Worm (Caenorhabditis elegans) whole organism, L1 larva: Measurements from ENCODE around the gene amt-3.
A peak's percentile ranks its signal among the peaks of the same experiment; 100 is the strongest.

Experiments used
- C04F5.9 ChIP-seq: sonication (generic microtip); optimal IDR thresholded peaks from 2 replicates; lab custom pipeline; 2016; ENCODE audit warnings: missing genetic modification characterization, missing compliant biosample characterization
- C16A3.4 ChIP-seq: fragments of 150-350 bp; optimal IDR thresholded peaks from 2 replicates; lab custom pipeline; 2014; ENCODE audit warnings: missing biosample characterization, missing genetic modification characterization
- F16B12.6 ChIP-seq: fragments of 150-350 bp; optimal IDR thresholded peaks from 2 replicates; lab custom pipeline; 2014; ENCODE audit warnings: missing biosample characterization, missing genetic modification characterization
- Y116A8C.19 ChIP-seq: sonication (generic microtip); optimal IDR thresholded peaks from 2 replicates; lab custom pipeline; 2016; ENCODE audit warnings: missing compliant biosample characterization, missing genetic modification characterization, borderline replicate concordance
- alr-1 ChIP-seq: fragments of 200-800 bp; sonication (Bioruptor generic); optimal IDR thresholded peaks from 2 replicates; lab custom pipeline; 2018; ENCODE audit warnings: borderline replicate concordance, mild to moderate bottlenecking, missing genetic modification characterization, missing compliant biosample characterization
- ama-1 ChIP-seq: fragments of 150-350 bp; optimal IDR thresholded peaks from 2 replicates; lab custom pipeline; 2014
- blmp-1 ChIP-seq: fragments of 150-350 bp; optimal IDR thresholded peaks from 2 replicates; lab custom pipeline; 2014; ENCODE audit warnings: missing biosample characterization, missing genetic modification characterization
- dpl-1 ChIP-seq, 3 experiments: fragments of 150-350 bp in 2 of 3; sonication (generic microtip) in 1 of 3; optimal IDR thresholded peaks; 2 replicates each; lab custom pipeline; 2014 to 2017; ENCODE audit warnings: missing biosample characterization in 3 of 3, missing genetic modification characterization in 3 of 3, missing genetic modification reagents in 3 of 3
- efl-3 ChIP-seq: fragments of 200-800 bp; sonication (Bioruptor generic); optimal IDR thresholded peaks from 2 replicates; lab custom pipeline; 2018; ENCODE audit warnings: mild to moderate bottlenecking, missing genetic modification characterization, missing compliant biosample characterization
- egl-27 ChIP-seq, 2 experiments: fragments of 150-350 bp in 1 of 2; sonication (generic microtip); optimal IDR thresholded peaks; 3 replicates each; lab custom pipeline; 2017 to 2018; ENCODE audit warnings: missing biosample characterization in 2 of 2, missing genetic modification characterization in 2 of 2, missing genetic modification reagents in 2 of 2
- elt-2 ChIP-seq: sonication (generic microtip); optimal IDR thresholded peaks from 2 replicates; lab custom pipeline; 2016; ENCODE audit warnings: missing genetic modification characterization, mild to moderate bottlenecking, inconsistent platforms, missing compliant biosample characterization, missing genetic modification reagents
- fos-1 ChIP-seq: fragments of 150-350 bp; optimal IDR thresholded peaks from 2 replicates; lab custom pipeline; 2014; ENCODE audit warnings: missing biosample characterization, missing genetic modification characterization
- grh-1 ChIP-seq: fragments of 200-800 bp; sonication (Bioruptor generic); IDR thresholded peaks from 2 replicates; pipeline ENCODE4 v1.3.6; 2022; ENCODE audit warnings: missing genetic modification reagents, missing genetic modification characterization, missing compliant biosample characterization
- lin-13 ChIP-seq: fragments of 150-350 bp; optimal IDR thresholded peaks from 2 replicates; lab custom pipeline; 2014; ENCODE audit warnings: missing biosample characterization, missing genetic modification reagents, missing genetic modification characterization
- lin-14 ChIP-seq: fragments of 200-800 bp; sonication (Bioruptor generic); optimal IDR thresholded peaks from 2 replicates; lab custom pipeline; 2018; ENCODE audit warnings: mild to moderate bottlenecking, missing genetic modification characterization, moderate library complexity, missing compliant biosample characterization
- lin-15B ChIP-seq: fragments of 150-350 bp; sonication (generic microtip); optimal IDR thresholded peaks from 3 replicates; lab custom pipeline; 2014; ENCODE audit warnings: missing biosample characterization, missing genetic modification characterization
- lin-35 ChIP-seq, 2 experiments: fragments of 150-350 bp; optimal IDR thresholded peaks; 2 replicates each; lab custom pipeline; 2014; ENCODE audit warnings: missing biosample characterization in 2 of 2, missing genetic modification characterization in 2 of 2, missing genetic modification reagents in 2 of 2
- lir-3 ChIP-seq: sonication (generic microtip); optimal IDR thresholded peaks from 2 replicates; lab custom pipeline; 2016; ENCODE audit warnings: mild to moderate bottlenecking, missing genetic modification characterization, moderate library complexity, missing compliant biosample characterization; ENCODE audit not compliant: poor library complexity
- mep-1 ChIP-seq: fragments of 150-350 bp; optimal IDR thresholded peaks from 2 replicates; lab custom pipeline; 2014; ENCODE audit warnings: missing biosample characterization, missing genetic modification characterization
- nhr-12 ChIP-seq: sonication (generic microtip); optimal IDR thresholded peaks from 2 replicates; lab custom pipeline; 2017; ENCODE audit warnings: missing biosample characterization, missing genetic modification characterization
- nhr-19 ChIP-seq: fragments of 200-800 bp; sonication (Bioruptor generic); conservative IDR thresholded peaks from 2 replicates; pipeline ENCODE4 v1.3.6; 2022; ENCODE audit warnings: missing genetic modification characterization, missing compliant biosample characterization
- nhr-28 ChIP-seq: fragments of 150-350 bp; optimal IDR thresholded peaks from 2 replicates; lab custom pipeline; 2014; ENCODE audit warnings: missing biosample characterization, missing genetic modification characterization
- nhr-71 ChIP-seq: sonication (generic microtip); optimal IDR thresholded peaks from 2 replicates; lab custom pipeline; 2016; ENCODE audit warnings: mild to moderate bottlenecking, missing genetic modification characterization, moderate library complexity, missing compliant biosample characterization
- pax-3 ChIP-seq: fragments of 200-800 bp; sonication (Bioruptor generic); optimal IDR thresholded peaks from 2 replicates; lab custom pipeline; 2018; ENCODE audit warnings: mild to moderate bottlenecking, missing genetic modification characterization, moderate library complexity, missing compliant biosample characterization
- pqm-1 ChIP-seq: sonication (generic microtip); optimal IDR thresholded peaks from 3 replicates; lab custom pipeline; 2017; ENCODE audit warnings: missing biosample characterization, missing genetic modification characterization
- snpc-4 ChIP-seq: fragments of 150-350 bp; optimal IDR thresholded peaks from 2 replicates; lab custom pipeline; 2014; ENCODE audit warnings: missing biosample characterization, missing genetic modification characterization
- snu-23 ChIP-seq: sonication (generic microtip); optimal IDR thresholded peaks from 2 replicates; lab custom pipeline; 2016; ENCODE audit warnings: missing genetic modification characterization, missing compliant biosample characterization
- sptf-1 ChIP-seq: fragments of 150-350 bp; optimal IDR thresholded peaks from 2 replicates; lab custom pipeline; 2014; ENCODE audit warnings: missing biosample characterization, missing genetic modification characterization
- sup-37 ChIP-seq: fragments of 200-800 bp; sonication (Bioruptor generic); optimal IDR thresholded peaks from 2 replicates; lab custom pipeline; 2018; ENCODE audit warnings: mild to moderate bottlenecking, missing genetic modification characterization, missing compliant biosample characterization
- unc-130 ChIP-seq: fragments of 150-350 bp; optimal IDR thresholded peaks from 2 replicates; lab custom pipeline; 2017; ENCODE audit warnings: missing biosample characterization, missing genetic modification characterization, inconsistent platforms
- xbp-1 ChIP-seq: sonication (generic microtip); optimal IDR thresholded peaks from 2 replicates; lab custom pipeline; 2016; ENCODE audit warnings: missing genetic modification characterization, missing compliant biosample characterization
- ztf-11 ChIP-seq, 2 experiments: sonication (generic microtip); optimal IDR thresholded peaks; 2 replicates each; lab custom pipeline; 2016 to 2017; ENCODE audit warnings: missing genetic modification characterization in 2 of 2, missing biosample characterization in 1 of 2, missing compliant biosample characterization in 1 of 2

amt-3 gene

ce11 chrII:8380188-8380587, 11.2 kb upstream of the amt-3 start:
- TF ChIP-seq lin-35 (GFP tag; optimal IDR thresholded peaks at IDR 0.05; lab: Kevin White, UChicago) = no peak
- TF ChIP-seq blmp-1 (tag; lab: Kevin White, UChicago) = peak; percentile 18

ce11 chrII:8377722-8378121, 8.8 kb upstream of the amt-3 start:
- TF ChIP-seq mep-1 = no peak

ce11 chrII:8370194-8370593, 1.2 kb upstream of the amt-3 start:
- TF ChIP-seq snu-23 (GFP tag; lab: Kevin White, UChicago) = no peak
- no peak for TF ChIP-seq nhr-19 (GFP tag; lab: Robert Waterston, UW)
- TF ChIP-seq ama-1 = no peak
- TF ChIP-seq efl-3 (GFP tag; lab: Kevin White, UChicago) = no peak
- TF ChIP-seq nhr-12 (tag; lab: Kevin White, UChicago) = no peak
- no peak for TF ChIP-seq mep-1
- TF ChIP-seq sptf-1 (tag; lab: Kevin White, UChicago) = no peak
- TF ChIP-seq nhr-71 = no peak
- no peak for TF ChIP-seq sup-37 (GFP tag; lab: Kevin White, UChicago)
- no peak for TF ChIP-seq unc-130
- TF ChIP-seq elt-2 = no peak
- TF ChIP-seq xbp-1 (tag; lab: Kevin White, UChicago) = no peak
- TF ChIP-seq C04F5.9 (tag; lab: Kevin White, UChicago) = no peak
- TF ChIP-seq lin-15B (tag; lab: Kevin White, UChicago) = no peak

ce11 chrII:8360453-8360852, 8.5 kb downstream of the amt-3 start, which contains the start of gene M195.2:
Gene M195.2, plus strand, starts transcription at chrII:8360753.
- TF ChIP-seq lir-3 (tag; lab: Kevin White, UChicago) (no peak), fos-1 (tag; lab: Kevin White, UChicago) (no peak), grh-1 (no peak), dpl-1 (GFP tag; optimal IDR thresholded peaks at IDR 0.05; lab: Kevin White, UChicago) (no peak), C04F5.9 (tag; lab: Kevin White, UChicago) (no peak), Y116A8C.19 (tag; lab: Kevin White, UChicago) (no peak), snpc-4 (no peak)

ce11 chrII:8359350-8359749, 9.6 kb downstream of the amt-3 start, which contains the start of gene col-77:
Gene col-77, minus strand, starts transcription at chrII:8359381.
- TF ChIP-seq lin-15B (tag; lab: Kevin White, UChicago) (no peak), lin-14 (peak; percentile 31), ztf-11 (tag; optimal IDR thresholded peaks at IDR 0.05; lab: Kevin White, UChicago) (no peak)

DNA sequence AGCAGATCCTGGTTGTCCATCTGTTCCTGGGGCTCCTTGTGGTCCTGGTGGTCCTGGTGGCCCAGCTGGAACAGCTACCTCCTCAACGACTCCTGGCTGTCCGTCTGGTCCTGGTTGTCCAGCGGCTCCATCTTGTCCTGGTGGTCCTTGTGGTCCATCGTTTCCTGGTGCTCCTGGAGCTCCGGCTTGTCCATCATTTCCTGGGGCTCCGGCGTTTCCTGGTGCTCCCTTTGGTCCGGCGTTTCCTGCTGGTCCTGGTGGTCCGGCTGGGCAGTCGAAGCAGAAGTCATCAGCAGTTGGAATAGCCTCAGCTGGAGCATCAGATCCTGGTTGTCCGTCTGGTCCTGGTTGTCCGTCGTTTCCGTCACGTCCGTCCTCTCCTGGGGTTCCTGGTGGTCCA, 10.5 kb downstream of the amt-3 start:
- TF ChIP-seq alr-1 (tag; lab: Kevin White, UChicago) (no peak), dpl-1 (GFP tag; optimal IDR thresholded peaks at IDR 0.05; lab: Kevin White, UChicago) (no peak), lin-13 (GFP tag; lab: Kevin White, UChicago) (no peak), lin-35 (GFP tag; optimal IDR thresholded peaks at IDR 0.05; lab: Kevin White, UChicago) (no peak), snpc-4 (no peak), pax-3 (no peak), nhr-28 (tag; lab: Kevin White, UChicago) (no peak), egl-27 (tag; optimal IDR thresholded peaks at IDR 0.05; lab: Kevin White, UChicago) (no peak), F16B12.6 (tag; lab: Kevin White, UChicago) (no peak), C16A3.4 (no peak), pqm-1 (no peak)
